Fruit fly (Drosophila melanogaster) whole organism, embryonic: ENCODE results near the gene Cpsf5.
A peak's percentile ranks its signal among the peaks of the same experiment; 100 is the strongest.

Experiments used
- ATbp ChIP-seq: fragments of 200-800 bp; sonication (Bioruptor generic); optimal IDR thresholded peaks from 2 replicates; lab custom pipeline; 2017; ENCODE audit warnings: missing biosample characterization, mild to moderate bottlenecking, missing genetic modification characterization, missing genetic modification reagents
- BEAF-32 ChIP-seq: fragments of 200-800 bp; sonication (Bioruptor generic); optimal IDR thresholded peaks from 3 replicates; lab custom pipeline; 2017; ENCODE audit warnings: missing biosample characterization, missing genetic modification characterization, mild to moderate bottlenecking, moderate library complexity, missing genetic modification reagents
- CG10654 ChIP-seq: fragments of 200-800 bp; sonication (Bioruptor generic); optimal IDR thresholded peaks from 2 replicates; lab custom pipeline; 2016; ENCODE audit warnings: missing biosample characterization, missing genetic modification characterization
- CG11085 ChIP-seq: fragments of 200-800 bp; sonication (Bioruptor generic); IDR thresholded peaks from 2 replicates; pipeline ENCODE4 v1.3.6; 2022; ENCODE audit warnings: missing biosample characterization, missing genetic modification characterization
- CG11247 ChIP-seq: fragments of 200-800 bp; sonication (Bioruptor generic); IDR thresholded peaks from 2 replicates; pipeline ENCODE4 v1.3.6; 2022; ENCODE audit warnings: missing biosample characterization, missing genetic modification characterization
- CG12104 ChIP-seq: fragments of 200-800 bp; sonication (Bioruptor generic); optimal IDR thresholded peaks from 3 replicates; lab custom pipeline; 2016; ENCODE audit warnings: missing biosample characterization, missing genetic modification characterization
- CG12219 ChIP-seq: fragments of 200-800 bp; sonication (Bioruptor generic); optimal IDR thresholded peaks from 3 replicates; lab custom pipeline; 2018; ENCODE audit warnings: missing biosample characterization, mild to moderate bottlenecking, missing genetic modification characterization
- CG14050 ChIP-seq: fragments of 200-800 bp; sonication (Bioruptor generic); IDR thresholded peaks from 3 replicates; pipeline ENCODE4 v1.3.6; 2022; ENCODE audit warnings: missing biosample characterization, missing genetic modification characterization
- CG15479 ChIP-seq: fragments of 200-800 bp; sonication (Bioruptor generic); optimal IDR thresholded peaks from 3 replicates; lab custom pipeline; 2019; ENCODE audit warnings: missing biosample characterization, mild to moderate bottlenecking, missing genetic modification characterization, moderate library complexity
- CG1647 ChIP-seq: fragments of 200-800 bp; sonication (Bioruptor generic); optimal IDR thresholded peaks from 3 replicates; lab custom pipeline; 2016; ENCODE audit warnings: missing biosample characterization, missing genetic modification characterization
- CG16813 ChIP-seq: fragments of 200-800 bp; sonication (Bioruptor generic); IDR thresholded peaks from 3 replicates; pipeline ENCODE4 v1.3.6; 2022; ENCODE audit warnings: missing biosample characterization, missing genetic modification characterization; ENCODE audit not compliant: partially characterized antibody
- CG17568 ChIP-seq: fragments of 200-800 bp; sonication (Bioruptor generic); optimal IDR thresholded peaks from 2 replicates; lab custom pipeline; 2018; ENCODE audit warnings: missing biosample characterization, mild to moderate bottlenecking, missing genetic modification characterization, moderate library complexity
- CG1832 ChIP-seq: fragments of 200-800 bp; sonication (Bioruptor generic); optimal IDR thresholded peaks from 2 replicates; lab custom pipeline; 2017; ENCODE audit warnings: missing biosample characterization, mild to moderate bottlenecking, missing genetic modification characterization, inconsistent platforms
- CG2129 ChIP-seq: fragments of 200-800 bp; sonication (Bioruptor generic); IDR thresholded peaks from 2 replicates; pipeline ENCODE4 v1.3.6; 2022; ENCODE audit warnings: missing biosample characterization, missing genetic modification characterization; ENCODE audit not compliant: partially characterized antibody
- CG3995 ChIP-seq: fragments of 200-800 bp; sonication (Bioruptor generic); optimal IDR thresholded peaks from 3 replicates; lab custom pipeline; 2016; ENCODE audit warnings: missing biosample characterization, missing genetic modification characterization
- CG43689 ChIP-seq: fragments of 200-800 bp; sonication (Bioruptor generic); IDR thresholded peaks from 2 replicates; pipeline ENCODE4 v1.3.6; 2022; ENCODE audit warnings: missing biosample characterization, missing genetic modification characterization
- CG7372 ChIP-seq: fragments of 200-800 bp; sonication (Bioruptor generic); IDR thresholded peaks from 2 replicates; pipeline ENCODE4 v1.3.6; 2022; ENCODE audit warnings: missing biosample characterization, missing genetic modification characterization
- CG8924 ChIP-seq: fragments of 200-800 bp; optimal IDR thresholded peaks from 3 replicates; lab custom pipeline; 2019; ENCODE audit warnings: missing biosample characterization, mild to moderate bottlenecking, missing genetic modification characterization, moderate library complexity
- CG9215 ChIP-seq: fragments of 200-800 bp; sonication (Bioruptor generic); IDR thresholded peaks from 2 replicates; pipeline ENCODE4 v1.3.6; 2022; ENCODE audit warnings: missing biosample characterization, missing genetic modification characterization
- CG9817 ChIP-seq: fragments of 200-800 bp; sonication (Bioruptor generic); optimal IDR thresholded peaks from 2 replicates; lab custom pipeline; 2018; ENCODE audit warnings: missing biosample characterization, mild to moderate bottlenecking, missing genetic modification characterization, moderate library complexity
- CG9932 ChIP-seq: fragments of 200-800 bp; sonication (Bioruptor generic); IDR thresholded peaks from 2 replicates; pipeline ENCODE4 v1.3.6; 2022; ENCODE audit warnings: missing biosample characterization, missing genetic modification characterization
- CTCF ChIP-seq: fragments of 200-800 bp; sonication (Bioruptor generic); optimal IDR thresholded peaks from 2 replicates; lab custom pipeline; 2017; ENCODE audit warnings: missing biosample characterization, mild to moderate bottlenecking, missing genetic modification characterization, moderate library complexity
- Dref ChIP-seq: fragments of 200-800 bp; sonication (Bioruptor generic); IDR thresholded peaks from 2 replicates; pipeline ENCODE4 v1.3.6; 2022; ENCODE audit warnings: missing biosample characterization, missing genetic modification characterization
- Ets65A ChIP-seq: fragments of 200-800 bp; sonication (Bioruptor generic); peaks from one replicate; lab custom pipeline; 2016; ENCODE audit warnings: missing biosample characterization, missing genetic modification characterization
- GATAe ChIP-seq: fragments of 200-800 bp; sonication (Bioruptor generic); conservative IDR thresholded peaks from 2 replicates; pipeline ENCODE4 v1.3.6; 2022; ENCODE audit warnings: missing biosample characterization, missing genetic modification characterization
- Gsc ChIP-seq: fragments of 200-800 bp; sonication (Bioruptor generic); IDR thresholded peaks from 2 replicates; pipeline ENCODE4 v1.3.6; 2022; ENCODE audit warnings: missing biosample characterization, missing genetic modification characterization
- HLH3B ChIP-seq: fragments of 200-800 bp; sonication (Bioruptor generic); IDR thresholded peaks from 2 replicates; pipeline ENCODE4 v1.3.6; 2022; ENCODE audit warnings: missing biosample characterization, missing genetic modification characterization
- HLHmδ ChIP-seq: fragments of 200-800 bp; sonication (Bioruptor generic); optimal IDR thresholded peaks from 2 replicates; lab custom pipeline; 2018; ENCODE audit warnings: missing biosample characterization, mild to moderate bottlenecking, missing genetic modification characterization, moderate library complexity
- Lpt ChIP-seq: fragments of >200 bp; optimal IDR thresholded peaks from 2 replicates; lab custom pipeline; 2018; ENCODE audit warnings: missing biosample characterization, missing genetic modification characterization
- Nf-YA ChIP-seq: fragments of 200-800 bp; sonication (Bioruptor generic); IDR thresholded peaks from 2 replicates; pipeline ENCODE4 v1.3.6; 2022; ENCODE audit warnings: missing biosample characterization, missing genetic modification characterization
- Ravus ChIP-seq: fragments of 200-800 bp; sonication (Bioruptor generic); IDR thresholded peaks from 2 replicates; pipeline ENCODE4 v1.3.6; 2022; ENCODE audit warnings: missing biosample characterization, missing genetic modification characterization
- Rx ChIP-seq: fragments of 200-800 bp; sonication (Bioruptor generic); IDR thresholded peaks from 2 replicates; pipeline ENCODE4 v1.3.6; 2022; ENCODE audit warnings: missing biosample characterization, missing genetic modification characterization
- Vsx1 ChIP-seq: fragments of 200-800 bp; sonication (Bioruptor generic); optimal IDR thresholded peaks from 2 replicates; lab custom pipeline; 2017; ENCODE audit warnings: missing biosample characterization, mild to moderate bottlenecking, missing genetic modification characterization, missing genetic modification reagents
- abd-A ChIP-seq: fragments of 200-800 bp; sonication (Bioruptor generic); optimal IDR thresholded peaks from 3 replicates; lab custom pipeline; 2019; ENCODE audit warnings: missing biosample characterization, mild to moderate bottlenecking, missing genetic modification characterization, moderate library complexity
- bowl ChIP-seq: fragments of 200-800 bp; sonication (Bioruptor generic); IDR thresholded peaks from 2 replicates; pipeline ENCODE4 v1.3.6; 2022; ENCODE audit warnings: missing biosample characterization, missing genetic modification characterization
- danr ChIP-seq: fragments of 200-800 bp; sonication (Bioruptor generic); IDR thresholded peaks from 2 replicates; pipeline ENCODE4 v1.3.6; 2022; ENCODE audit warnings: missing biosample characterization, missing genetic modification characterization
- dpn ChIP-seq, 2 experiments: fragments of 200-800 bp; sonication (Bioruptor generic); optimal IDR thresholded peaks; 3 replicates each; lab custom pipeline; 2016; ENCODE audit warnings: missing biosample characterization in 2 of 2, missing genetic modification characterization in 2 of 2
- esg ChIP-seq: fragments of 200-800 bp; sonication (Bioruptor generic); conservative IDR thresholded peaks from 2 replicates; pipeline ENCODE4 v1.3.6; 2022; ENCODE audit warnings: missing biosample characterization, missing genetic modification characterization
- fd102C ChIP-seq: fragments of 200-800 bp; sonication (Bioruptor generic); optimal IDR thresholded peaks from 2 replicates; lab custom pipeline; 2018; ENCODE audit warnings: missing biosample characterization, mild to moderate bottlenecking, missing genetic modification characterization, moderate library complexity
- fd96Cb ChIP-seq: fragments of 200-800 bp; sonication (Bioruptor generic); optimal IDR thresholded peaks from 2 replicates; lab custom pipeline; 2018; ENCODE audit warnings: missing biosample characterization, mild to moderate bottlenecking, missing genetic modification characterization, moderate library complexity
- h ChIP-seq: fragments of >200 bp; optimal IDR thresholded peaks from 2 replicates; lab custom pipeline; 2017
- kni ChIP-seq: fragments of 200-800 bp; sonication (Bioruptor generic); optimal IDR thresholded peaks from 3 replicates; lab custom pipeline; 2017; ENCODE audit warnings: mild to moderate bottlenecking, missing biosample characterization, missing genetic modification reagents, missing genetic modification characterization
- nau ChIP-seq: fragments of 200-800 bp; sonication (Bioruptor generic); optimal IDR thresholded peaks from 3 replicates; lab custom pipeline; 2017; ENCODE audit warnings: missing biosample characterization, mild to moderate bottlenecking, missing genetic modification characterization, missing genetic modification reagents
- onecut ChIP-seq: fragments of 200-800 bp; sonication (Bioruptor generic); IDR thresholded peaks from 2 replicates; pipeline ENCODE4 v1.3.6; 2022; ENCODE audit warnings: missing biosample characterization, missing genetic modification characterization
- repo ChIP-seq: fragments of 200-800 bp; sonication (Bioruptor generic); optimal IDR thresholded peaks from 2 replicates; lab custom pipeline; 2016; ENCODE audit warnings: missing biosample characterization, missing genetic modification characterization
- run ChIP-seq: fragments of 200-800 bp; sonication (Bioruptor generic); optimal IDR thresholded peaks from 3 replicates; lab custom pipeline; 2018; ENCODE audit warnings: missing biosample characterization, mild to moderate bottlenecking, missing genetic modification characterization
- sc ChIP-seq, 3 experiments: fragments of >200 bp in 2 of 3; fragments of 200-800 bp in 1 of 3; sonication (Bioruptor generic) in 1 of 3; optimal IDR thresholded peaks; 2 replicates in 2 of 3; 3 replicates in 1 of 3; lab custom pipeline; 2017; ENCODE audit warnings: mild to moderate bottlenecking in 1 of 3, missing biosample characterization in 1 of 3, missing genetic modification characterization in 1 of 3, missing genetic modification reagents in 1 of 3
- stc ChIP-seq: fragments of 200-800 bp; sonication (Bioruptor generic); IDR thresholded peaks from 2 replicates; pipeline ENCODE4 v1.3.6; 2022; ENCODE audit warnings: missing biosample characterization, missing genetic modification characterization
- toy ChIP-seq: fragments of 200-800 bp; sonication (Bioruptor generic); IDR thresholded peaks from 2 replicates; pipeline ENCODE4 v1.3.6; 2022; ENCODE audit warnings: missing biosample characterization, missing genetic modification characterization
- tup ChIP-seq: fragments of 200-800 bp; sonication (Bioruptor generic); optimal IDR thresholded peaks from 2 replicates; lab custom pipeline; 2016; ENCODE audit warnings: missing biosample characterization, mild to moderate bottlenecking, missing genetic modification characterization, moderate library complexity
- zf30C ChIP-seq: fragments of 200-800 bp; sonication (Bioruptor generic); optimal IDR thresholded peaks from 3 replicates; lab custom pipeline; 2018; ENCODE audit warnings: missing biosample characterization, mild to moderate bottlenecking, missing genetic modification characterization

Cpsf5 gene

DNA sequence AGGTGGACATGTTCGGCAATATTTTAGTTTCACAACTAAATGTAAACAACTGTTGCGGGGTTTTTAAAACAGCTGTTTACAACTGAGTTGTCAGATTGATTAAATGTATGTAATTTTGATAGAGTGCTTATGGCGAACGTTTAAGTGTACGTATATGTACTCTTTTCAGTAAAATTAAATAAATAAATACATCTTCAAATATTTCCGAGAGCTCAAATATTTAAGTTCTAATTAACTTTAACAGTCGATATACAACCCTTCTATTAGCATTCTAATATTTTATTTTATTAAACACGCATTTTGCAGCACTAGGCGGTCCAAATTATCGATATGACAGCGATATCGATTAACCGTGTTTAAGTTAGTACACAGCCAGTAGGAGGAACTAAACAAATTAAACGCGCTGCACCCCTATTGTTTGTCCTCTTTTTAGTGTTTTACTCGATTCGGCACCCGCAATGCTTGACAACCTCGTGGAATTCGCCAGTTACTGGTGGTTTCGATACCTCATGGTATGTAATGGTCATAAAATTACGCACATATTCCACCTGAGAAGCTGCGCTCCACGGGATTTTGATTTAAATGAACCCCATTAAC is 40.8 kb downstream of the Cpsf5 start, which contains the start of the genes CG3448 and ghi (continued):
- TF ChIP-seq CG12104 (GFP tag; lab: Kevin White, UChicago): peak; percentile 45
- TF ChIP-seq Ets65A (GFP tag; lab: Kevin White, UChicago): peak; percentile 86
- no peak for TF ChIP-seq CG1647 (GFP tag; lab: Kevin White, UChicago)
- peak; percentile 72 for TF ChIP-seq CG16813 (GFP tag; lab: Robert Waterston, UW)
- no peak for TF ChIP-seq Ravus (GFP tag; lab: Robert Waterston, UW)
- no peak for TF ChIP-seq CG43689 (GFP tag; lab: Robert Waterston, UW)
- no peak for TF ChIP-seq CG15479 (GFP tag; lab: Kevin White, UChicago)
- TF ChIP-seq Lpt (GFP tag; lab: Kevin White, UChicago): no peak
- TF ChIP-seq CG3995 (GFP tag; lab: Kevin White, UChicago): peak; percentile 37
- TF ChIP-seq toy (GFP tag; lab: Robert Waterston, UW): no peak
- no peak for TF ChIP-seq Nf-YA (GFP tag; lab: Robert Waterston, UW)
- no peak for TF ChIP-seq CG1832 (GFP tag; lab: Kevin White, UChicago)
- no peak for TF ChIP-seq CG12219
- no peak for TF ChIP-seq ATbp (GFP tag; lab: Kevin White, UChicago)
- TF ChIP-seq onecut (GFP tag; lab: Robert Waterston, UW): peak; percentile 54
- no peak for TF ChIP-seq esg (GFP tag; lab: Robert Waterston, UW)
- peak; percentile 61 for TF ChIP-seq CG9932 (GFP tag; lab: Robert Waterston, UW)
- TF ChIP-seq CG8924 (tag; lab: Kevin White, UChicago): peak; percentile 51
- TF ChIP-seq kni (GFP tag; lab: Kevin White, UChicago): peak; percentile 75
- no peak for TF ChIP-seq Gsc (GFP tag; lab: Robert Waterston, UW)
- TF ChIP-seq CG7372 (GFP tag; lab: Robert Waterston, UW): peak; percentile 68
- 0 out of 2 replicates have a peak, but pooled peaks have one; percentile 6 for TF ChIP-seq danr (GFP tag; lab: Robert Waterston, UW)
- no peak for TF ChIP-seq zf30C
- peak; percentile 73 for TF ChIP-seq CG9817 (tag; lab: Kevin White, UChicago)
- no peak for TF ChIP-seq tup (GFP tag; lab: Kevin White, UChicago)
- no peak for TF ChIP-seq CG14050 (GFP tag; lab: Robert Waterston, UW)
- TF ChIP-seq repo (GFP tag; lab: Kevin White, UChicago): no peak
- no peak for TF ChIP-seq CG17568 (GFP tag; lab: Kevin White, UChicago)
- no peak for TF ChIP-seq run (tag; lab: Kevin White, UChicago)
- peak; percentile 62 for TF ChIP-seq CG10654 (GFP tag; lab: Kevin White, UChicago)
- peak; percentile 87 for TF ChIP-seq Vsx1 (GFP tag; lab: Kevin White, UChicago)
- peak; percentile 58 for TF ChIP-seq stc
- TF ChIP-seq bowl: no peak
- TF ChIP-seq HLHmδ (GFP tag; lab: Kevin White, UChicago): no peak
- peak; percentile 19; the same call in 1 of the 2 replicates for TF ChIP-seq CG11085 (GFP tag; lab: Robert Waterston, UW)
- TF ChIP-seq CG2129 (GFP tag; lab: Robert Waterston, UW): 0 out of 2 replicates have a peak, but pooled peaks have one; percentile 29
- peak; percentile 35 for TF ChIP-seq CTCF
- peak; percentile 22; the same call in 1 of the 2 replicates for TF ChIP-seq Rx (GFP tag; lab: Robert Waterston, UW)
- peak; percentile 68 for TF ChIP-seq CG9215 (GFP tag; lab: Robert Waterston, UW)
- TF ChIP-seq h (lab: Kevin White, UChicago): no peak
- peak; percentile 56 to 63 for TF ChIP-seq dpn (GFP tag; optimal IDR thresholded peaks at IDR 0.05; lab: Kevin White, UChicago)
- TF ChIP-seq fd102C (GFP tag; lab: Kevin White, UChicago): no peak
- TF ChIP-seq Dref (GFP tag; lab: Robert Waterston, UW): peak; percentile 83
- peak; percentile 87 for TF ChIP-seq abd-A (tag; lab: Kevin White, UChicago)
- no peak for TF ChIP-seq sc (optimal IDR thresholded peaks at IDR 0.05; lab: Kevin White, UChicago)
- no peak for TF ChIP-seq sc (GFP tag; optimal IDR thresholded peaks at IDR 0.05; lab: Kevin White, UChicago)
- peak; percentile 32 for TF ChIP-seq fd96Cb
- no peak for TF ChIP-seq GATAe (GFP tag; lab: Robert Waterston, UW)
- TF ChIP-seq nau (GFP tag; lab: Kevin White, UChicago): no peak
- peak; percentile 72 for TF ChIP-seq BEAF-32 (GFP tag; lab: Kevin White, UChicago)
- peak; percentile 63; the same call in 1 of the 2 replicates for TF ChIP-seq CG11247 (GFP tag; lab: Robert Waterston, UW)
- TF ChIP-seq HLH3B: no peak
